Fruit fly (Drosophila melanogaster) whole organism, embryonic: ENCODE measurements around the gene cu.

Source experiments
- Antp ChIP-seq: fragments of 200-800 bp; sonication (Bioruptor generic); optimal IDR thresholded peaks from 3 replicates; lab custom pipeline; 2016; ENCODE audit warnings: missing biosample characterization, missing genetic modification characterization
- B-H1 ChIP-seq: fragments of 200-800 bp; sonication (Bioruptor generic); IDR thresholded peaks from 3 replicates; pipeline ENCODE4 v1.3.6; 2022; ENCODE audit warnings: missing biosample characterization, missing genetic modification characterization
- CG10959 ChIP-seq: fragments of 200-800 bp; sonication (Bioruptor generic); IDR thresholded peaks from 2 replicates; pipeline ENCODE4 v1.3.6; 2022; ENCODE audit warnings: missing biosample characterization, missing genetic modification characterization
- CG11093 ChIP-seq: fragments of 200-800 bp; sonication (Bioruptor generic); IDR thresholded peaks from 3 replicates; pipeline ENCODE4 v1.3.6; 2022; ENCODE audit warnings: missing biosample characterization, missing genetic modification characterization
- CG11247 ChIP-seq: fragments of 200-800 bp; sonication (Bioruptor generic); IDR thresholded peaks from 2 replicates; pipeline ENCODE4 v1.3.6; 2022; ENCODE audit warnings: missing biosample characterization, missing genetic modification characterization
- CG11398 ChIP-seq: fragments of 200-800 bp; sonication (Bioruptor generic); optimal IDR thresholded peaks from 2 replicates; lab custom pipeline; 2016; ENCODE audit warnings: missing biosample characterization, missing genetic modification characterization
- CG12659 ChIP-seq: fragments of 200-800 bp; sonication (Bioruptor generic); optimal IDR thresholded peaks from 3 replicates; lab custom pipeline; 2017; ENCODE audit warnings: mild to moderate bottlenecking, missing biosample characterization, missing genetic modification reagents, missing genetic modification characterization
- CG12769 ChIP-seq: fragments of 200-800 bp; sonication (Bioruptor generic); optimal IDR thresholded peaks from 2 replicates; lab custom pipeline; 2019; ENCODE audit warnings: missing biosample characterization, mild to moderate bottlenecking, missing genetic modification characterization, moderate library complexity
- CG13775 ChIP-seq: fragments of 200-800 bp; sonication (Bioruptor generic); optimal IDR thresholded peaks from 3 replicates; lab custom pipeline; 2017; ENCODE audit warnings: missing biosample characterization, mild to moderate bottlenecking, missing genetic modification characterization
- CG14441 ChIP-seq: fragments of 200-800 bp; sonication (Bioruptor generic); IDR thresholded peaks from 2 replicates; pipeline ENCODE4 v1.3.6; 2022; ENCODE audit warnings: missing biosample characterization, missing genetic modification characterization
- CG14965 ChIP-seq: fragments of 200-800 bp; sonication (Bioruptor generic); optimal IDR thresholded peaks from 2 replicates; lab custom pipeline; 2016; ENCODE audit warnings: missing biosample characterization, missing genetic modification characterization, borderline replicate concordance
- CG15269 ChIP-seq: fragments of 200-800 bp; sonication (Bioruptor generic); optimal IDR thresholded peaks from 2 replicates; lab custom pipeline; 2018; ENCODE audit warnings: missing biosample characterization, mild to moderate bottlenecking, missing genetic modification characterization, moderate library complexity
- CG15696 ChIP-seq: fragments of 200-800 bp; sonication (Bioruptor generic); optimal IDR thresholded peaks from 2 replicates; lab custom pipeline; 2019; ENCODE audit warnings: missing biosample characterization, mild to moderate bottlenecking, missing genetic modification characterization, moderate library complexity
- CG17361 ChIP-seq: fragments of 200-800 bp; sonication (Bioruptor generic); IDR thresholded peaks from 3 replicates; pipeline ENCODE4 v1.3.6; 2022; ENCODE audit warnings: missing biosample characterization, missing genetic modification characterization
- CG18262 ChIP-seq: fragments of 200-800 bp; optimal IDR thresholded peaks from 3 replicates; lab custom pipeline; 2019; ENCODE audit warnings: missing biosample characterization, mild to moderate bottlenecking, missing genetic modification characterization, moderate library complexity
- CG30403 ChIP-seq: fragments of 200-800 bp; sonication (Bioruptor generic); optimal IDR thresholded peaks from 3 replicates; lab custom pipeline; 2016; ENCODE audit warnings: missing biosample characterization, missing genetic modification characterization
- CG3065 ChIP-seq: fragments of 200-800 bp; sonication (Bioruptor generic); optimal IDR thresholded peaks from 2 replicates; lab custom pipeline; 2016; ENCODE audit warnings: missing biosample characterization, missing genetic modification characterization
- CG32772 ChIP-seq: fragments of 200-800 bp; sonication (Bioruptor generic); IDR thresholded peaks from 2 replicates; pipeline ENCODE4 v1.3.6; 2022; ENCODE audit warnings: missing biosample characterization, missing genetic modification characterization
- CG5953 ChIP-seq: fragments of 200-800 bp; sonication (Bioruptor generic); IDR thresholded peaks from 2 replicates; pipeline ENCODE4 v1.3.6; 2022; ENCODE audit warnings: missing biosample characterization, missing genetic modification characterization
- CG6175 ChIP-seq: fragments of 200-800 bp; sonication (Bioruptor generic); IDR thresholded peaks from 3 replicates; pipeline ENCODE4 v1.3.6; 2022; ENCODE audit warnings: missing biosample characterization, missing genetic modification characterization
- CG7839 ChIP-seq: fragments of 200-800 bp; sonication (Bioruptor generic); optimal IDR thresholded peaks from 3 replicates; lab custom pipeline; 2018; ENCODE audit warnings: missing biosample characterization, mild to moderate bottlenecking, missing genetic modification characterization, moderate library complexity
- CG9727 ChIP-seq: fragments of 200-800 bp; sonication (Bioruptor generic); optimal IDR thresholded peaks from 3 replicates; lab custom pipeline; 2017; ENCODE audit warnings: missing biosample characterization, mild to moderate bottlenecking, missing genetic modification characterization
- CHES-1-like ChIP-seq: fragments of 200-800 bp; sonication (Bioruptor generic); optimal IDR thresholded peaks from 2 replicates; lab custom pipeline; 2016; ENCODE audit warnings: missing biosample characterization, missing genetic modification characterization
- D19A ChIP-seq: fragments of 200-800 bp; optimal IDR thresholded peaks from 3 replicates; lab custom pipeline; 2019; ENCODE audit warnings: missing biosample characterization, mild to moderate bottlenecking, missing genetic modification characterization, moderate library complexity
- Dip2 ChIP-seq: fragments of 200-800 bp; sonication (Bioruptor generic); IDR thresholded peaks from 2 replicates; pipeline ENCODE4 v1.3.6; 2022; ENCODE audit warnings: missing biosample characterization, missing genetic modification characterization
- Dip3 ChIP-seq: fragments of 200-800 bp; sonication (Bioruptor generic); optimal IDR thresholded peaks from 3 replicates; lab custom pipeline; 2016; ENCODE audit warnings: missing biosample characterization, missing genetic modification characterization
- Dp ChIP-seq: fragments of 200-800 bp; sonication (Bioruptor generic); optimal IDR thresholded peaks from 2 replicates; lab custom pipeline; 2018; ENCODE audit warnings: missing biosample characterization, mild to moderate bottlenecking, missing genetic modification characterization, moderate library complexity
- HLH3B ChIP-seq: fragments of 200-800 bp; sonication (Bioruptor generic); IDR thresholded peaks from 2 replicates; pipeline ENCODE4 v1.3.6; 2022; ENCODE audit warnings: missing biosample characterization, missing genetic modification characterization
- HmgZ ChIP-seq: fragments of 200-800 bp; sonication (Bioruptor generic); optimal IDR thresholded peaks from 2 replicates; lab custom pipeline; 2018; ENCODE audit warnings: missing biosample characterization, mild to moderate bottlenecking, missing genetic modification characterization
- Meics ChIP-seq: fragments of 200-800 bp; sonication (Bioruptor generic); optimal IDR thresholded peaks from 2 replicates; lab custom pipeline; 2017; ENCODE audit warnings: missing biosample characterization, mild to moderate bottlenecking, missing genetic modification characterization
- Nf-YB ChIP-seq: fragments of 200-800 bp; sonication (Bioruptor generic); optimal IDR thresholded peaks from 3 replicates; lab custom pipeline; 2019; ENCODE audit warnings: missing biosample characterization, mild to moderate bottlenecking, missing genetic modification characterization, moderate library complexity
- PHDP ChIP-seq: fragments of 200-800 bp; sonication (Bioruptor generic); optimal IDR thresholded peaks from 3 replicates; lab custom pipeline; 2018; ENCODE audit warnings: missing biosample characterization, mild to moderate bottlenecking, missing genetic modification characterization, moderate library complexity
- Taf1 ChIP-seq: fragments of 200-800 bp; sonication (Bioruptor generic); IDR thresholded peaks from 2 replicates; pipeline ENCODE4 v1.3.6; 2022; ENCODE audit warnings: missing biosample characterization, missing genetic modification characterization
- ash1 ChIP-seq: fragments of 200-800 bp; sonication (Bioruptor generic); optimal IDR thresholded peaks from 2 replicates; lab custom pipeline; 2018; ENCODE audit warnings: missing biosample characterization, mild to moderate bottlenecking, missing genetic modification characterization
- cato ChIP-seq: fragments of 200-800 bp; sonication (Bioruptor generic); optimal IDR thresholded peaks from 2 replicates; lab custom pipeline; 2016; ENCODE audit warnings: missing biosample characterization, missing genetic modification characterization, borderline replicate concordance
- chinmo ChIP-seq: fragments of 200-800 bp; sonication (Bioruptor generic); IDR thresholded peaks from 4 replicates; pipeline ENCODE4 v1.3.6; 2022; ENCODE audit warnings: missing biosample characterization, missing genetic modification characterization; ENCODE audit not compliant: partially characterized antibody
- danr ChIP-seq: fragments of 200-800 bp; sonication (Bioruptor generic); IDR thresholded peaks from 2 replicates; pipeline ENCODE4 v1.3.6; 2022; ENCODE audit warnings: missing biosample characterization, missing genetic modification characterization
- gcm2 ChIP-seq: fragments of 200-800 bp; sonication (Bioruptor generic); optimal IDR thresholded peaks from 2 replicates; lab custom pipeline; 2016; ENCODE audit warnings: missing biosample characterization, missing genetic modification characterization
- hbn ChIP-seq: fragments of 200-800 bp; sonication (Bioruptor generic); IDR thresholded peaks from 2 replicates; pipeline ENCODE4 v1.3.6; 2022; ENCODE audit warnings: missing biosample characterization, missing genetic modification characterization; ENCODE audit not compliant: partially characterized antibody
- jigr1 ChIP-seq: fragments of 200-800 bp; sonication (Bioruptor generic); IDR thresholded peaks from 3 replicates; pipeline ENCODE4 v1.3.6; 2022; ENCODE audit warnings: missing biosample characterization, missing genetic modification characterization
- kah ChIP-seq: fragments of 200-800 bp; sonication (Bioruptor generic); optimal IDR thresholded peaks from 2 replicates; lab custom pipeline; 2018; ENCODE audit warnings: missing biosample characterization, mild to moderate bottlenecking, missing genetic modification characterization
- maf-S ChIP-seq: fragments of 200-800 bp; sonication (Bioruptor generic); optimal IDR thresholded peaks from 2 replicates; lab custom pipeline; 2016; ENCODE audit warnings: missing biosample characterization, missing genetic modification characterization
- nmo ChIP-seq: fragments of 200-800 bp; sonication (Bioruptor generic); optimal IDR thresholded peaks from 2 replicates; lab custom pipeline; 2018; ENCODE audit warnings: missing biosample characterization, mild to moderate bottlenecking, missing genetic modification characterization, moderate library complexity
- pzg ChIP-seq: fragments of 200-800 bp; sonication (Bioruptor generic); optimal IDR thresholded peaks from 3 replicates; lab custom pipeline; 2018; ENCODE audit warnings: missing biosample characterization, mild to moderate bottlenecking, missing genetic modification characterization, moderate library complexity
- sob ChIP-seq: fragments of 200-800 bp; sonication (Bioruptor generic); IDR thresholded peaks from 2 replicates; pipeline ENCODE4 v1.3.6; 2022; ENCODE audit warnings: missing biosample characterization, missing genetic modification characterization
- sqz ChIP-seq: fragments of 200-800 bp; sonication (Bioruptor generic); optimal IDR thresholded peaks from 3 replicates; lab custom pipeline; 2018; ENCODE audit warnings: missing biosample characterization, mild to moderate bottlenecking, missing genetic modification characterization
- sr ChIP-seq: fragments of 200-800 bp; sonication (Bioruptor generic); IDR thresholded peaks from 3 replicates; pipeline ENCODE4 v1.3.6; 2022; ENCODE audit warnings: missing biosample characterization, missing genetic modification characterization
- sug ChIP-seq: fragments of 200-800 bp; optimal IDR thresholded peaks from 2 replicates; lab custom pipeline; 2019; ENCODE audit warnings: missing biosample characterization, mild to moderate bottlenecking, missing genetic modification characterization, moderate library complexity
- tgo ChIP-seq: fragments of 200-800 bp; sonication (Bioruptor generic); IDR thresholded peaks from 3 replicates; pipeline ENCODE4 v1.3.6; 2022; ENCODE audit warnings: missing biosample characterization, missing genetic modification characterization
- twi ChIP-seq: fragments of 200-800 bp; optimal IDR thresholded peaks from 2 replicates; lab custom pipeline; 2019; ENCODE audit warnings: missing biosample characterization, mild to moderate bottlenecking, missing genetic modification characterization, moderate library complexity
- wor ChIP-seq: fragments of 200-800 bp; sonication (Bioruptor generic); IDR thresholded peaks from 2 replicates; pipeline ENCODE4 v1.3.6; 2022; ENCODE audit warnings: missing biosample characterization, missing genetic modification characterization

The cu gene

DNA sequence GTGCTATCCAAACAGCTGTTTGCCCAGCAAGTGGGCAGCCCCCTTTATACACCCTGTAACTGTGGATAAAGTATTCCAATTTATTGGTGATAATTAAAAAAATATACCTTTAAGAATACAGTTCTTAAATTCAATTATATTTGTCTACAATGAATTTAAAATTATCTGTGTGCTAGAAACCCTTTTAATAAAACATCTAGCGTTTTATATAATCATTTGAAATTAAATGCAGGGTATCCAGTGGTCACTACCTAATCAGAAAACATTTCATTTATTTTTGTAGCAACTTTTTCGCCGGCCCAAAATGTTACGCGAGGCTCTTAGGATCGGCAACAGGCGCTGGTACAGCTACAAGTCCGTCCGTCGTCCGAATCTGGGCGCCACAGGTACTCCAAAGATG lies 29.1 kb downstream of the cu start, which contains the start of gene CG17726 (continued):
- TF ChIP-seq sob (GFP tag; lab: Robert Waterston, UW): peak; percentile 97
- peak; percentile 93 for TF ChIP-seq danr (GFP tag; lab: Robert Waterston, UW)
- peak; percentile 96 for TF ChIP-seq Meics
- TF ChIP-seq cato (GFP tag; lab: Kevin White, UChicago): peak; percentile 94
- TF ChIP-seq CG10959 (GFP tag; lab: Robert Waterston, UW): peak; percentile 96
- TF ChIP-seq Taf1 (GFP tag; lab: Robert Waterston, UW): peak; percentile 94
- TF ChIP-seq CG3065 (GFP tag; lab: Kevin White, UChicago): peak; percentile 93
- TF ChIP-seq CG15269: peak; percentile 98
- peak; percentile 69 for TF ChIP-seq Dip2
- peak; percentile 97 for TF ChIP-seq CG14441 (GFP tag; lab: Robert Waterston, UW)
- peak; percentile 98 for TF ChIP-seq CG12659 (GFP tag; lab: Kevin White, UChicago)
- TF ChIP-seq CG17361 (GFP tag; lab: Robert Waterston, UW): peak; percentile 97
- TF ChIP-seq CG18262 (tag; lab: Kevin White, UChicago): peak; percentile 98
- TF ChIP-seq CG7839 (tag; lab: Kevin White, UChicago): peak; percentile 99
- TF ChIP-seq CHES-1-like (GFP tag; lab: Kevin White, UChicago): peak; percentile 84
- peak; percentile 97 for TF ChIP-seq CG30403 (GFP tag; lab: Kevin White, UChicago)
- TF ChIP-seq kah (GFP tag; lab: Kevin White, UChicago): peak; percentile 85
- no peak for TF ChIP-seq CG12769 (tag; lab: Kevin White, UChicago)
- TF ChIP-seq ash1: peak; percentile 9
- peak; percentile 95 for TF ChIP-seq sug (tag; lab: Kevin White, UChicago)
- no peak for TF ChIP-seq CG14965 (GFP tag; lab: Kevin White, UChicago)
- peak; percentile 99 for TF ChIP-seq D19A (tag; lab: Kevin White, UChicago)
- no peak for TF ChIP-seq hbn
- peak; percentile 99 for TF ChIP-seq PHDP (tag; lab: Kevin White, UChicago)
- TF ChIP-seq B-H1 (GFP tag; lab: Robert Waterston, UW): peak; percentile 97
- peak; percentile 19 for TF ChIP-seq Dp
- TF ChIP-seq gcm2 (GFP tag; lab: Kevin White, UChicago): peak; percentile 69
- TF ChIP-seq CG11398 (GFP tag; lab: Kevin White, UChicago): peak; percentile 82
- TF ChIP-seq pzg (GFP tag; lab: Kevin White, UChicago): peak; percentile 24
- TF ChIP-seq wor (GFP tag; lab: Robert Waterston, UW): peak; percentile 97
- peak; percentile 80 for TF ChIP-seq Antp (GFP tag; lab: Kevin White, UChicago)
- peak; percentile 87 for TF ChIP-seq CG6175 (GFP tag; lab: Robert Waterston, UW)
- peak; percentile 97 for TF ChIP-seq CG9727 (GFP tag; lab: Kevin White, UChicago)
- peak; percentile 95 for TF ChIP-seq CG11093 (GFP tag; lab: Robert Waterston, UW)
- TF ChIP-seq tgo (GFP tag; lab: Robert Waterston, UW): peak; percentile 98
- TF ChIP-seq CG5953 (GFP tag; lab: Robert Waterston, UW): peak; percentile 97
- peak; percentile 99 for TF ChIP-seq HLH3B
- peak; percentile 81 for TF ChIP-seq Dip3 (GFP tag; lab: Kevin White, UChicago)
- TF ChIP-seq HmgZ (tag; lab: Kevin White, UChicago): peak; percentile 97
- TF ChIP-seq sr (GFP tag; lab: Robert Waterston, UW): peak; percentile 76; the same call in 1 of the 3 replicates
- TF ChIP-seq jigr1 (GFP tag; lab: Robert Waterston, UW): peak; percentile 88
- TF ChIP-seq maf-S (GFP tag; lab: Kevin White, UChicago): peak; percentile 81
- TF ChIP-seq CG11247 (GFP tag; lab: Robert Waterston, UW): peak; percentile 96
- no peak for TF ChIP-seq chinmo
- peak; percentile 96 for TF ChIP-seq CG13775 (GFP tag; lab: Kevin White, UChicago)
- peak; percentile 96 for TF ChIP-seq CG15696 (tag; lab: Kevin White, UChicago)
- TF ChIP-seq twi (tag; lab: Kevin White, UChicago): peak; percentile 96
- TF ChIP-seq Nf-YB: peak; percentile 89
- peak; percentile 98 for TF ChIP-seq CG32772 (GFP tag; lab: Robert Waterston, UW)
- peak; percentile 99 for TF ChIP-seq nmo
- peak; percentile 93 for TF ChIP-seq sqz (GFP tag; lab: Kevin White, UChicago)
